Fruit fly (Drosophila melanogaster) whole organism, embryonic: ENCODE results near the gene Fer3HCH.

Source experiments
- Ada2b ChIP-seq: fragments of 200-800 bp; sonication (Bioruptor generic); IDR thresholded peaks from 2 replicates; pipeline ENCODE4 v1.3.6; 2022; ENCODE audit warnings: missing biosample characterization, missing genetic modification characterization
- Atf6 ChIP-seq: fragments of 200-800 bp; sonication (Bioruptor generic); IDR thresholded peaks from 2 replicates; pipeline ENCODE4 v1.3.6; 2022; ENCODE audit warnings: missing biosample characterization, missing genetic modification characterization
- CG10147 ChIP-seq: fragments of 200-800 bp; sonication (Bioruptor generic); optimal IDR thresholded peaks from 2 replicates; lab custom pipeline; 2019; ENCODE audit warnings: missing biosample characterization, mild to moderate bottlenecking, missing genetic modification characterization, moderate library complexity
- CG10321 ChIP-seq: fragments of 200-800 bp; sonication (Bioruptor generic); IDR thresholded peaks from 2 replicates; pipeline ENCODE4 v1.3.6; 2022; ENCODE audit warnings: missing biosample characterization, missing genetic modification characterization
- CG10565 ChIP-seq: fragments of 200-800 bp; sonication (Bioruptor generic); optimal IDR thresholded peaks from 3 replicates; lab custom pipeline; 2016; ENCODE audit warnings: missing biosample characterization, mild to moderate bottlenecking, missing genetic modification characterization
- CG13123 ChIP-seq: fragments of 200-800 bp; sonication (Bioruptor generic); optimal IDR thresholded peaks from 2 replicates; lab custom pipeline; 2016; ENCODE audit warnings: missing biosample characterization, missing genetic modification characterization
- CG14014 ChIP-seq: fragments of 200-800 bp; sonication (Bioruptor generic); IDR thresholded peaks from 2 replicates; pipeline ENCODE4 v1.3.6; 2022; ENCODE audit warnings: missing biosample characterization, missing genetic modification characterization
- CG14050 ChIP-seq: fragments of 200-800 bp; sonication (Bioruptor generic); IDR thresholded peaks from 3 replicates; pipeline ENCODE4 v1.3.6; 2022; ENCODE audit warnings: missing biosample characterization, missing genetic modification characterization
- CG14965 ChIP-seq: fragments of 200-800 bp; sonication (Bioruptor generic); optimal IDR thresholded peaks from 2 replicates; lab custom pipeline; 2016; ENCODE audit warnings: missing biosample characterization, missing genetic modification characterization, borderline replicate concordance
- CG15073 ChIP-seq: fragments of 200-800 bp; sonication (Bioruptor generic); optimal IDR thresholded peaks from 2 replicates; lab custom pipeline; 2016; ENCODE audit warnings: missing biosample characterization, missing genetic modification characterization
- CG16815 ChIP-seq: fragments of 200-800 bp; sonication (Bioruptor generic); optimal IDR thresholded peaks from 3 replicates; lab custom pipeline; 2017; ENCODE audit warnings: missing biosample characterization, mild to moderate bottlenecking, missing genetic modification characterization
- CG17612 ChIP-seq: fragments of 200-800 bp; sonication (Bioruptor generic); IDR thresholded peaks from 2 replicates; pipeline ENCODE4 v1.3.6; 2022; ENCODE audit warnings: missing biosample characterization, missing genetic modification characterization
- CG18619 ChIP-seq: fragments of 200-800 bp; sonication (Bioruptor generic); optimal IDR thresholded peaks from 3 replicates; lab custom pipeline; 2017; ENCODE audit warnings: missing biosample characterization, mild to moderate bottlenecking, missing genetic modification characterization
- CG2202 ChIP-seq: fragments of 200-800 bp; sonication (Bioruptor generic); optimal IDR thresholded peaks from 2 replicates; lab custom pipeline; 2018; ENCODE audit warnings: missing biosample characterization, mild to moderate bottlenecking, missing genetic modification characterization
- CG2875 ChIP-seq: fragments of 200-800 bp; sonication (Bioruptor generic); optimal IDR thresholded peaks from 2 replicates; lab custom pipeline; 2017; ENCODE audit warnings: missing biosample characterization, mild to moderate bottlenecking, missing genetic modification characterization, missing genetic modification reagents
- CG34224 ChIP-seq: fragments of 200-800 bp; sonication (Bioruptor generic); IDR thresholded peaks from 3 replicates; pipeline ENCODE4 v1.3.6; 2022; ENCODE audit warnings: missing biosample characterization, missing genetic modification characterization; ENCODE audit not compliant: partially characterized antibody
- CG3838 ChIP-seq: fragments of 200-800 bp; sonication (Bioruptor generic); optimal IDR thresholded peaks from 3 replicates; lab custom pipeline; 2016; ENCODE audit warnings: missing biosample characterization, missing genetic modification characterization
- CG4404 ChIP-seq: fragments of 200-800 bp; sonication (Bioruptor generic); IDR thresholded peaks from 2 replicates; pipeline ENCODE4 v1.3.6; 2022; ENCODE audit warnings: missing biosample characterization, missing genetic modification characterization
- CG4707 ChIP-seq: fragments of 200-800 bp; sonication (Bioruptor generic); optimal IDR thresholded peaks from 2 replicates; lab custom pipeline; 2018; ENCODE audit warnings: missing biosample characterization, mild to moderate bottlenecking, missing genetic modification characterization, moderate library complexity
- CG4820 ChIP-seq: fragments of 200-800 bp; sonication (Bioruptor generic); optimal IDR thresholded peaks from 3 replicates; lab custom pipeline; 2016; ENCODE audit warnings: missing biosample characterization, missing genetic modification characterization
- CG8281 ChIP-seq: fragments of 200-800 bp; sonication (Bioruptor generic); optimal IDR thresholded peaks from 2 replicates; lab custom pipeline; 2018; ENCODE audit warnings: missing biosample characterization, mild to moderate bottlenecking, missing genetic modification characterization, moderate library complexity
- ERR ChIP-seq: fragments of 200-800 bp; sonication (Bioruptor generic); optimal IDR thresholded peaks from 2 replicates; lab custom pipeline; 2016; ENCODE audit warnings: missing biosample characterization, missing genetic modification characterization
- Elba2 ChIP-seq: fragments of 200-800 bp; sonication (Bioruptor generic); optimal IDR thresholded peaks from 3 replicates; lab custom pipeline; 2016; ENCODE audit warnings: missing biosample characterization, missing genetic modification characterization
- Ets97D ChIP-seq: fragments of 200-800 bp; sonication (Bioruptor generic); optimal IDR thresholded peaks from 3 replicates; lab custom pipeline; 2016; ENCODE audit warnings: missing biosample characterization, missing genetic modification characterization
- Fer2 ChIP-seq: fragments of 200-800 bp; sonication (Bioruptor generic); optimal IDR thresholded peaks from 2 replicates; lab custom pipeline; 2018; ENCODE audit warnings: missing biosample characterization, mild to moderate bottlenecking, missing genetic modification characterization, moderate library complexity
- HHEX ChIP-seq: fragments of 200-800 bp; sonication (Bioruptor generic); optimal IDR thresholded peaks from 3 replicates; lab custom pipeline; 2017; ENCODE audit warnings: missing biosample characterization, mild to moderate bottlenecking, missing genetic modification characterization, missing genetic modification reagents
- Med ChIP-seq: fragments of 200-800 bp; sonication (Bioruptor generic); peaks from one replicate; lab custom pipeline; 2016; ENCODE audit warnings: missing biosample characterization, missing genetic modification characterization, mild to moderate bottlenecking, inconsistent platforms, moderate library complexity
- Meics ChIP-seq: fragments of 200-800 bp; sonication (Bioruptor generic); optimal IDR thresholded peaks from 2 replicates; lab custom pipeline; 2017; ENCODE audit warnings: missing biosample characterization, mild to moderate bottlenecking, missing genetic modification characterization
- Rfx ChIP-seq: fragments of 200-800 bp; sonication (Bioruptor generic); IDR thresholded peaks from 2 replicates; pipeline ENCODE4 v1.3.6; 2022; ENCODE audit warnings: missing biosample characterization, missing genetic modification characterization
- Taf1 ChIP-seq: fragments of 200-800 bp; sonication (Bioruptor generic); IDR thresholded peaks from 2 replicates; pipeline ENCODE4 v1.3.6; 2022; ENCODE audit warnings: missing biosample characterization, missing genetic modification characterization
- Vsx1 ChIP-seq: fragments of 200-800 bp; sonication (Bioruptor generic); optimal IDR thresholded peaks from 2 replicates; lab custom pipeline; 2017; ENCODE audit warnings: missing biosample characterization, mild to moderate bottlenecking, missing genetic modification characterization, missing genetic modification reagents
- YL-1 ChIP-seq: fragments of 200-800 bp; sonication (Bioruptor generic); optimal IDR thresholded peaks from 3 replicates; lab custom pipeline; 2017; ENCODE audit warnings: missing biosample characterization, mild to moderate bottlenecking, missing genetic modification characterization
- amos ChIP-seq: fragments of 200-800 bp; sonication (Bioruptor generic); IDR thresholded peaks from 2 replicates; pipeline ENCODE4 v1.3.6; 2022; ENCODE audit warnings: missing biosample characterization, missing genetic modification characterization; ENCODE audit not compliant: partially characterized antibody
- ap ChIP-seq: fragments of 200-800 bp; sonication (Bioruptor generic); IDR thresholded peaks from 2 replicates; pipeline ENCODE4 v1.3.6; 2022; ENCODE audit warnings: missing biosample characterization, missing genetic modification characterization
- bcd ChIP-seq: fragments of 200-800 bp; sonication (Bioruptor generic); optimal IDR thresholded peaks from 2 replicates; lab custom pipeline; 2017; ENCODE audit warnings: missing biosample characterization, mild to moderate bottlenecking, missing genetic modification characterization
- chn ChIP-seq: fragments of 200-800 bp; sonication (Bioruptor generic); optimal IDR thresholded peaks from 2 replicates; lab custom pipeline; 2016; ENCODE audit warnings: missing biosample characterization, missing genetic modification characterization
- ewg ChIP-seq: fragments of 200-800 bp; sonication (Bioruptor generic); optimal IDR thresholded peaks from 3 replicates; lab custom pipeline; 2017; ENCODE audit warnings: mild to moderate bottlenecking, missing biosample characterization, missing genetic modification reagents, missing genetic modification characterization
- ftz-f1 ChIP-seq: fragments of 200-800 bp; sonication (Bioruptor generic); optimal IDR thresholded peaks from 2 replicates; lab custom pipeline; 2016; ENCODE audit warnings: missing biosample characterization, missing genetic modification characterization
- fu2 ChIP-seq: fragments of 200-800 bp; sonication (Bioruptor generic); optimal IDR thresholded peaks from 2 replicates; lab custom pipeline; 2016; ENCODE audit warnings: missing biosample characterization, missing genetic modification characterization
- gcm2 ChIP-seq: fragments of 200-800 bp; sonication (Bioruptor generic); optimal IDR thresholded peaks from 2 replicates; lab custom pipeline; 2016; ENCODE audit warnings: missing biosample characterization, missing genetic modification characterization
- grau ChIP-seq: fragments of 200-800 bp; optimal IDR thresholded peaks from 3 replicates; lab custom pipeline; 2019; ENCODE audit warnings: missing biosample characterization, mild to moderate bottlenecking, missing genetic modification characterization, moderate library complexity
- lab ChIP-seq: fragments of 200-800 bp; sonication (Bioruptor generic); optimal IDR thresholded peaks from 3 replicates; lab custom pipeline; 2017; ENCODE audit warnings: missing biosample characterization, missing genetic modification characterization, mild to moderate bottlenecking, moderate library complexity, missing genetic modification reagents
- nmo ChIP-seq: fragments of 200-800 bp; sonication (Bioruptor generic); optimal IDR thresholded peaks from 2 replicates; lab custom pipeline; 2018; ENCODE audit warnings: missing biosample characterization, mild to moderate bottlenecking, missing genetic modification characterization, moderate library complexity
- psq ChIP-seq: fragments of 200-800 bp; sonication (Bioruptor generic); optimal IDR thresholded peaks from 2 replicates; lab custom pipeline; 2017; ENCODE audit warnings: missing biosample characterization, missing genetic modification characterization
- rib ChIP-seq: fragments of 200-800 bp; sonication (Bioruptor generic); IDR thresholded peaks from 2 replicates; pipeline ENCODE4 v1.3.6; 2022; ENCODE audit warnings: missing biosample characterization, missing genetic modification characterization
- row ChIP-seq: fragments of 200-800 bp; sonication (Bioruptor generic); IDR thresholded peaks from 3 replicates; pipeline ENCODE4 v1.3.6; 2022; ENCODE audit warnings: missing biosample characterization, missing genetic modification characterization
- sens-2 ChIP-seq: fragments of 200-800 bp; sonication (Bioruptor generic); IDR thresholded peaks from 2 replicates; pipeline ENCODE4 v1.3.6; 2022; ENCODE audit warnings: missing biosample characterization, missing genetic modification characterization
- shn ChIP-seq: fragments of 200-800 bp; sonication (Bioruptor generic); optimal IDR thresholded peaks from 3 replicates; lab custom pipeline; 2016; ENCODE audit warnings: missing biosample characterization, missing genetic modification characterization
- sqz ChIP-seq: fragments of 200-800 bp; sonication (Bioruptor generic); optimal IDR thresholded peaks from 3 replicates; lab custom pipeline; 2018; ENCODE audit warnings: missing biosample characterization, mild to moderate bottlenecking, missing genetic modification characterization
- stc ChIP-seq: fragments of 200-800 bp; sonication (Bioruptor generic); IDR thresholded peaks from 2 replicates; pipeline ENCODE4 v1.3.6; 2022; ENCODE audit warnings: missing biosample characterization, missing genetic modification characterization
- tna ChIP-seq: fragments of 200-800 bp; sonication (Bioruptor generic); IDR thresholded peaks from 2 replicates; pipeline ENCODE4 v1.3.6; 2022; ENCODE audit warnings: missing biosample characterization, missing genetic modification characterization; ENCODE audit not compliant: partially characterized antibody
- yki ChIP-seq: fragments of >200 bp; optimal IDR thresholded peaks from 3 replicates; lab custom pipeline; 2018

Gene Fer3HCH

dm6 chrX:13112238-13112829, 4.3 kb upstream of the Fer3HCH start, which contains the start of gene Chpf (continued):
- no peak for TF ChIP-seq Taf1
- no peak for TF ChIP-seq yki (lab: Kevin White, UChicago)
- TF ChIP-seq CG10147 (GFP tag; lab: Kevin White, UChicago) = no peak
- no peak for TF ChIP-seq ap
- TF ChIP-seq Vsx1 (GFP tag; lab: Kevin White, UChicago) = no peak
- TF ChIP-seq CG14014 = no peak
- no peak for TF ChIP-seq CG14965
- no peak for TF ChIP-seq bcd
- TF ChIP-seq Meics (GFP tag; lab: Kevin White, UChicago) = no peak
- TF ChIP-seq Rfx (GFP tag; lab: Robert Waterston, UW) = peak; percentile 40
- TF ChIP-seq grau = no peak
- TF ChIP-seq psq = no peak
- TF ChIP-seq fu2 (GFP tag; lab: Kevin White, UChicago) = no peak
- TF ChIP-seq ewg (GFP tag; lab: Kevin White, UChicago) = no peak
- no peak for TF ChIP-seq sens-2 (GFP tag; lab: Robert Waterston, UW)
- TF ChIP-seq amos (GFP tag; lab: Robert Waterston, UW) = peak; percentile 87
- no peak for TF ChIP-seq CG14050 (GFP tag; lab: Robert Waterston, UW)
- peak; percentile 50 for TF ChIP-seq sqz (GFP tag; lab: Kevin White, UChicago)
- no peak for TF ChIP-seq gcm2
- no peak for TF ChIP-seq shn
- TF ChIP-seq tna (GFP tag; lab: Robert Waterston, UW) = peak; percentile 71
- no peak for TF ChIP-seq CG4820 (GFP tag; lab: Kevin White, UChicago)
- no peak for TF ChIP-seq HHEX (GFP tag; lab: Kevin White, UChicago)
- no peak for TF ChIP-seq CG2875 (GFP tag; lab: Kevin White, UChicago)
- TF ChIP-seq ERR (GFP tag; lab: Kevin White, UChicago) = no peak
- TF ChIP-seq YL-1 (GFP tag; lab: Kevin White, UChicago) = no peak
- no peak for TF ChIP-seq nmo
- TF ChIP-seq CG10321 (GFP tag; lab: Robert Waterston, UW) = no peak
- TF ChIP-seq CG13123 = no peak
- peak; percentile 87 for TF ChIP-seq Med (GFP tag; lab: Kevin White, UChicago)
- no peak for TF ChIP-seq CG10565
- no peak for TF ChIP-seq CG16815 (GFP tag; lab: Kevin White, UChicago)
- no peak for TF ChIP-seq Fer2 (tag; lab: Kevin White, UChicago)
- no peak for TF ChIP-seq CG4404 (GFP tag; lab: Robert Waterston, UW)
- TF ChIP-seq CG18619 (GFP tag; lab: Kevin White, UChicago) = no peak
- no peak for TF ChIP-seq CG4707 (GFP tag; lab: Kevin White, UChicago)
- TF ChIP-seq chn (GFP tag; lab: Kevin White, UChicago) = peak; percentile 30
- peak; percentile 36 for TF ChIP-seq Ets97D
- TF ChIP-seq Atf6 (GFP tag; lab: Robert Waterston, UW) = no peak
- peak; percentile 50; the same call in 1 of the 3 replicates for TF ChIP-seq CG34224 (GFP tag; lab: Robert Waterston, UW)
- TF ChIP-seq CG17612 (GFP tag; lab: Robert Waterston, UW) = no peak
- TF ChIP-seq Ada2b (GFP tag; lab: Robert Waterston, UW) = no peak
- no peak for TF ChIP-seq CG8281 (tag; lab: Kevin White, UChicago)
- TF ChIP-seq Elba2 (GFP tag; lab: Kevin White, UChicago) = no peak
- TF ChIP-seq ftz-f1 (GFP tag; lab: Kevin White, UChicago) = no peak
- TF ChIP-seq CG2202 (tag; lab: Kevin White, UChicago) = no peak
- TF ChIP-seq lab = no peak
- no peak for TF ChIP-seq stc
- TF ChIP-seq CG15073 (GFP tag; lab: Kevin White, UChicago) = no peak
- TF ChIP-seq row (GFP tag; lab: Robert Waterston, UW) = peak; percentile 46; the same call in 2 of the 3 replicates
- TF ChIP-seq rib (GFP tag; lab: Robert Waterston, UW) = no peak
- TF ChIP-seq CG3838 (GFP tag; lab: Kevin White, UChicago) = no peak
